Fruit fly (Drosophila melanogaster): Measurements from ENCODE around the gene CG33700.

CG33700 gene

DNA sequence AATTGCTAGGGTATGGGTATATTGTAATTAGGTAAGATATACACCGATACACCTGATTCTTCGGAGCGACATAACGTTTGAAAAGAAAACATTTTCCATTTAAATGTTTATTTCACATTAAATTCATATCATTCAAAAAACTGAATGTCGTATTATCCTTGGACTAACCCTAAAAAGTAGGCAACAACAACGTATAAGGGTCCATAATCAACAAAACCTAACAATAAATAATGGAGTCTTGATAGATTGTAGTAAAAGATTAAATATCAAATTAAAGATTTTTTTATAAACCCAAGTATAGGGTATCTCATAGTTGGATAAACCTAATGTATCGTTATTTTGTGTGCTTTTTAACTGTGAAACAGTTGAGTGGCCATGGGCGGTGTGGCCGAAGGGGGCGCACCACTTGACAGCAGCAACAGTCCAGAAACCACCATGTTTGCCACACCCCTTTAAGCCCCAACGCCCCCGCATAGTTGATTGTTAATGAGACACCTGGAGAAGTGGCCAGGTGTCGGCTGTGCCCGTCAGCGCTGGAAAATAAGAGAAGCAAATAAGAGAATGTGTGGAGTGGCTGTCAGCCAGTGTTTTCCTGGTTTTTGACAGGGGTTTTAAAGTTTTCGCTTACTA lies 57.0 kb downstream of the CG33700 start (continued):
- TF ChIP-seq CG13287 (GFP tag; IDR thresholded peaks at IDR 0.05; ENCODE audit: partially characterized antibody) (no peak), disco-r (GFP tag; optimal IDR thresholded peaks at IDR 0.05) (no peak), Ssrp (tag; optimal IDR thresholded peaks at IDR 0.05) (peak; percentile 34), Asciz (GFP tag; optimal IDR thresholded peaks at IDR 0.05) (no peak), Hmr (GFP tag; optimal IDR thresholded peaks at IDR 0.05) (peak; percentile 32), CG1233 (GFP tag; optimal IDR thresholded peaks at IDR 0.05) (no peak), CG4854 (GFP tag; optimal IDR thresholded peaks at IDR 0.05) (no peak), pnt (GFP tag; optimal IDR thresholded peaks at IDR 0.05) (no peak), tio (GFP tag; optimal IDR thresholded peaks at IDR 0.05) (peak; percentile 40), ssp (GFP tag; IDR thresholded peaks at IDR 0.05) (no peak), vvl (GFP tag; IDR thresholded peaks at IDR 0.05) (0 out of 2 replicates have a peak, but pooled peaks have one; percentile 9), Usf (GFP tag; optimal IDR thresholded peaks at IDR 0.05) (no peak), Mrtf (GFP tag; IDR thresholded peaks at IDR 0.05) (no peak), Hr51 (GFP tag; optimal IDR thresholded peaks at IDR 0.05) (peak in 1 of 2 experiments; percentile 24), Hand (GFP tag; optimal IDR thresholded peaks at IDR 0.05) (no peak), Spps (tag; optimal IDR thresholded peaks at IDR 0.05) (no peak), Dip2 (GFP tag; IDR thresholded peaks at IDR 0.05) (no peak), gcm (GFP tag; optimal IDR thresholded peaks at IDR 0.05) (no peak), wek (GFP tag; optimal IDR thresholded peaks at IDR 0.05) (no peak), CG33557 (GFP tag; optimal IDR thresholded peaks at IDR 0.05) (no peak), CG32767 (GFP tag; IDR thresholded peaks at IDR 0.05) (no peak), Hr39 (optimal IDR thresholded peaks at IDR 0.05) (no peak), CG10959 (GFP tag; IDR thresholded peaks at IDR 0.05) (no peak), CkIIα-i1 (GFP tag; IDR thresholded peaks at IDR 0.05) (no peak), CG2712 (tag; optimal IDR thresholded peaks at IDR 0.05) (peak; percentile 34), CG10543 (GFP tag; optimal IDR thresholded peaks at IDR 0.05) (no peak), CG15514 (GFP tag; optimal IDR thresholded peaks at IDR 0.05) (peak; percentile 3), CG12104 (GFP tag; optimal IDR thresholded peaks at IDR 0.05) (peak; percentile 41), otp (GFP tag; IDR thresholded peaks at IDR 0.05) (no peak), phol (tag; optimal IDR thresholded peaks at IDR 0.05) (peak; percentile 59), CG18599 (GFP tag; optimal IDR thresholded peaks at IDR 0.05) (peak; percentile 43), CG4424 (GFP tag; optimal IDR thresholded peaks at IDR 0.05) (peak; percentile 3), Gug (GFP tag; IDR thresholded peaks at IDR 0.05) (no peak), ara (GFP tag; IDR thresholded peaks at IDR 0.05) (no peak), tll (GFP tag; optimal IDR thresholded peaks at IDR 0.05) (no peak), Poxn (GFP tag; IDR thresholded peaks at IDR 0.05) (no peak), CG17829 (tag; optimal IDR thresholded peaks at IDR 0.05) (no peak), dmrt11E (tag; optimal IDR thresholded peaks at IDR 0.05) (no peak), CG11504 (tag; optimal IDR thresholded peaks at IDR 0.05) (peak; percentile 66), CG5180 (GFP tag; optimal IDR thresholded peaks at IDR 0.05) (no peak), CG18262 (tag; optimal IDR thresholded peaks at IDR 0.05) (peak; percentile 60), CG6272 (GFP tag; IDR thresholded peaks at IDR 0.05) (no peak), unpg (GFP tag; optimal IDR thresholded peaks at IDR 0.05) (no peak), dysf (GFP tag; IDR thresholded peaks at IDR 0.05) (peak; percentile 36; the same call in 1 of the 3 replicates), chinmo (GFP tag; IDR thresholded peaks at IDR 0.05; ENCODE audit: partially characterized antibody) (no peak), CG15269 (tag; optimal IDR thresholded peaks at IDR 0.05) (peak; percentile 30), CG8924 (tag; optimal IDR thresholded peaks at IDR 0.05) (peak; percentile 27), pum (GFP tag; optimal IDR thresholded peaks at IDR 0.05) (peak; percentile 25), CG31365 (tag; optimal IDR thresholded peaks at IDR 0.05) (no peak)

All from whole organism, embryonic.